Fruit fly (Drosophila melanogaster) whole organism, prepupa: ENCODE measurements around the gene ida.
A peak's percentile ranks its signal among the peaks of the same experiment; 100 is the strongest.

Experiments
- CG3032 ChIP-seq: fragments of 200-800 bp; optimal IDR thresholded peaks from 2 replicates; lab custom pipeline; 2019; ENCODE audit warnings: missing biosample characterization, mild to moderate bottlenecking, missing genetic modification characterization, moderate library complexity
- CG31627 ChIP-seq: fragments of 200-800 bp; sonication (Bioruptor generic); optimal IDR thresholded peaks from 3 replicates; lab custom pipeline; 2016; ENCODE audit warnings: missing biosample characterization, missing genetic modification characterization
- CG34406 ChIP-seq: fragments of 200-800 bp; sonication (Bioruptor generic); optimal IDR thresholded peaks from 3 replicates; lab custom pipeline; 2016; ENCODE audit warnings: missing biosample characterization, missing genetic modification characterization
- CG7368 ChIP-seq: fragments of 200-800 bp; sonication (Bioruptor generic); optimal IDR thresholded peaks from 3 replicates; lab custom pipeline; 2016; ENCODE audit warnings: missing biosample characterization, missing genetic modification characterization
- Gug ChIP-seq: fragments of 200-800 bp; sonication (Bioruptor generic); IDR thresholded peaks from 2 replicates; pipeline ENCODE4 v1.3.6; 2022; ENCODE audit warnings: missing biosample characterization, missing genetic modification characterization
- Hr38 ChIP-seq: sonication (Bioruptor generic); optimal IDR thresholded peaks from 2 replicates; lab custom pipeline; 2016; ENCODE audit warnings: missing biosample characterization, missing genetic modification characterization
- Hr39 ChIP-seq: fragments of 200-800 bp; sonication (Bioruptor generic); optimal IDR thresholded peaks from 2 replicates; lab custom pipeline; 2016; ENCODE audit warnings: missing biosample characterization, missing genetic modification characterization
- Smox ChIP-seq: fragments of 200-800 bp; sonication (Bioruptor generic); optimal IDR thresholded peaks from 3 replicates; lab custom pipeline; 2016; ENCODE audit warnings: missing biosample characterization, missing genetic modification characterization
- cyc ChIP-seq: fragments of 200-800 bp; sonication (Bioruptor generic); optimal IDR thresholded peaks from 3 replicates; lab custom pipeline; 2016; ENCODE audit warnings: missing biosample characterization, missing genetic modification characterization
- eg ChIP-seq: fragments of 200-800 bp; sonication (Bioruptor generic); IDR thresholded peaks from 3 replicates; pipeline ENCODE4 v1.3.6; 2022; ENCODE audit warnings: missing biosample characterization, missing genetic modification characterization
- net ChIP-seq: fragments of 200-800 bp; sonication (Bioruptor generic); optimal IDR thresholded peaks from 3 replicates; lab custom pipeline; 2016; ENCODE audit warnings: missing biosample characterization, missing genetic modification characterization
- svp ChIP-seq: fragments of 200-800 bp; sonication (Bioruptor generic); peaks from one replicate; lab custom pipeline; 2016; ENCODE audit warnings: missing biosample characterization, missing genetic modification characterization

- no peak for TF ChIP-seq net (GFP tag; lab: Kevin White, UChicago)
- TF ChIP-seq CG7368 (GFP tag; lab: Kevin White, UChicago) = no peak
- TF ChIP-seq Smox (GFP tag; lab: Kevin White, UChicago) = no peak
- TF ChIP-seq Hr38 (GFP tag; lab: Kevin White, UChicago) = no peak
- peak; percentile 63 for TF ChIP-seq svp (GFP tag; lab: Kevin White, UChicago)
- TF ChIP-seq CG31627 (GFP tag; lab: Kevin White, UChicago) = peak; percentile 24
- peak; percentile 14 for TF ChIP-seq Hr39 (GFP tag; lab: Kevin White, UChicago)
- peak; percentile 16 for TF ChIP-seq CG34406 (GFP tag; lab: Kevin White, UChicago)
- TF ChIP-seq Gug (GFP tag; lab: Robert Waterston, UW) = no peak
- no peak for TF ChIP-seq CG3032 (tag; lab: Kevin White, UChicago)
- TF ChIP-seq cyc (GFP tag; lab: Kevin White, UChicago) = peak; percentile 11
- no peak for TF ChIP-seq eg (GFP tag; lab: Robert Waterston, UW)
Observed at dm6 chr3L:3862504-3863380, 42.4 kb upstream of the ida start.
